Fruit fly (Drosophila melanogaster) Kc167 (cell line): ENCODE results near the gene SdhBL.

Experiments used
- Myc ChIP-seq: fragments of >200 bp; optimal IDR thresholded peaks from 2 replicates; lab custom pipeline; 2017; ENCODE audit warnings: missing external identifiers
- Sin3A ChIP-seq: fragments of >200 bp; optimal IDR thresholded peaks from 2 replicates; lab custom pipeline; 2018; ENCODE audit warnings: missing external identifiers
- h ChIP-seq: fragments of >200 bp; optimal IDR thresholded peaks from 3 replicates; lab custom pipeline; 2018; ENCODE audit warnings: missing external identifiers
- insv ChIP-seq: fragments of >200 bp; optimal IDR thresholded peaks from 3 replicates; lab custom pipeline; 2018; ENCODE audit warnings: missing external identifiers
- psq ChIP-seq: fragments of >200 bp; optimal IDR thresholded peaks from 2 replicates; lab custom pipeline; 2017; ENCODE audit warnings: missing external identifiers
- ttk ChIP-seq: sonication (Bioruptor generic); optimal IDR thresholded peaks from 2 replicates; lab custom pipeline; 2017; ENCODE audit warnings: missing external identifiers

The SdhBL gene

dm6 chrX:18894146-18894545 is at the start of gene SdhBL:
Gene SdhBL (plus strand): TSS chrX:18894446.
- no peak for TF ChIP-seq Sin3A (lab: Kevin White, UChicago)
- no peak for TF ChIP-seq h (lab: Kevin White, UChicago)
- no peak for TF ChIP-seq ttk
- no peak for TF ChIP-seq psq (lab: Kevin White, UChicago)
- no peak for TF ChIP-seq Myc
- TF ChIP-seq insv (lab: Kevin White, UChicago): no peak

DNA sequence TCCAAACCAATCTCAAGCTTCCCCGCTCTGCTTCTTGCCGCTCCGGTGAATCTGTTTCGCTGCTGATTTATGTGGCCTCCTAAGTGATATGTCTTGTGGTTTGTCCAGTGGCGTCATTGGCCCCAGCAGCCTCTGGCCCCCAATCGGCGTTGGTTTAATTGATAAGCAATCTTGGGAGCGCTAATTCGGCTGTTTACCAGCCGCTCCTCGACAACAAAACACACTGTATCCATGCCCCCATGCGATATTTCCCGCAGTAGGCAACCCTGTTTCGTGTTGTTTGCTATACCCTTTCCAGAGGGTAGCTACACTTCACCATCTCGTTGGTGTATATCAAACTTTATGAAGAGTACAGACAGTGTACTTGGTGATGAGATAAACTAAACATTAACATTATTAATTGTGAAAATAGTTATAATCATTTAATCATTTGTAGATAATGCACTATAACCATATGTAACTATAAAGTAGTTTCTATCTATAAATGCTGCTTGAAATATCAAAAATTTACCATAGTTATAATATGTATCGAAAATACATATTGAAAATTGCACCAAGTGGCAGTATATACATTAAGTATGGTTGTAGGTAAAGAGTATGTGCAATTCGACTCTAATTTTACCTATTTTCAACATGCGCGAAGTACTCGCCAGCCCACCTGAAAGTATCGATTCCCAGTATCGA is 45.8 kb upstream of the SdhBL start, which contains the start of gene shop:
Gene shop (minus strand): TSS at position 229 of the 684 bp plus-strand sequence.
- TF ChIP-seq Myc (no peak), ttk (no peak), h (lab: Kevin White, UChicago) (no peak), insv (lab: Kevin White, UChicago) (no peak), Sin3A (lab: Kevin White, UChicago) (no peak)

- no peak for TF ChIP-seq psq (lab: Kevin White, UChicago)
- TF ChIP-seq h (lab: Kevin White, UChicago): no peak
These were observed 45.3 kb upstream of the SdhBL start for dm6 chrX:18849022-18849368.

DNA sequence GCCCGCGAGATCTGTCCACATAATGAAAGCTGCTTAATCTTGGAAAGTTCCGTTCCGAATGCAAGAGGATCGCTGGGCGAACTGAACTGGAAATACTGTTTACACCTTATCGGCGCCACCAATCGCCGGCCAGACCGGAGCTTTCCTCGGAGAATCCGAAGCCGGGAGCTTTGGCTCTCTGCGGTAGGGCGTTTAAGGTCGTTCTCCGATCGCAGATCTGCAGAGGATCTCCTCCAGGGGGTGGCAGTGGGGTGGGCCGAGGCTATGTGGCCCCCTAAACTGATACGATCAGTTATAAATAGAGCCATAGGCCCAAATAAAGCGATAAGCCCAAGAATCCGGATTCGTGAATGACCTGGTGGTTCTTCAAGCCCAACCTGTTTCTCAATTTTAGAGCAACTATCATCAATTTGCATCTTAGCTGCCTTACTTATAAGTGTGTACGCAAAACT is 36.9 kb upstream of the SdhBL start, which contains the start of gene CG7322:
Gene CG7322 (minus strand): TSS at position 402 of the 452 bp plus-strand sequence.
- no peak for TF ChIP-seq Myc
- no peak for TF ChIP-seq h (lab: Kevin White, UChicago)
- no peak for TF ChIP-seq insv (lab: Kevin White, UChicago)
- TF ChIP-seq ttk: no peak
- TF ChIP-seq Sin3A (lab: Kevin White, UChicago): no peak
- TF ChIP-seq psq (lab: Kevin White, UChicago): no peak

- TF ChIP-seq psq (lab: Kevin White, UChicago) (no peak), ttk (no peak), Myc (no peak), h (lab: Kevin White, UChicago) (no peak), insv (lab: Kevin White, UChicago) (no peak), Sin3A (lab: Kevin White, UChicago) (no peak)
These were observed 36.3 kb upstream of the SdhBL start, which contains the start of gene Usp39 for dm6 chrX:18857916-18858315. Gene Usp39 (plus strand): TSS chrX:18858203.

DNA sequence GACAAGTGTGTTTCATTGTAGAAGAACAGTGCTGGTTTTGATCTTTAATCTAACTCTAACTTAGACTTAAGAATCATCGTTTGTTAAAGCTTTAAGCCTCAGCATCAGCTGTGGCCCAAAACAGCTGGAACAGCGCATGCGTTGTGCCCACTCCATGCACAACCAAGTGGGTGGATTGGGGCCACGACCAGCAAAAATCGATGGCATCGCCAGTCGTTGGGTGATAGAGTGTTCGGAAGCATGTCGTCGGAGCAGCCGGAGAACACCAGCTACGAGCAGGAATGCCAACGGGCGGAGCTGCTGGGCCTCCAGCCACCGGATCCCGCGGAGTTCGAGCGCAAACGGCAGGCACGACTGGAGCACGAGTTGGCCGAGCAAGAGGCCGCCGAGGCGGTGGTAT is 34.2 kb upstream of the SdhBL start, which contains the start of gene CG32544:
Gene CG32544 (plus strand): TSS at position 211 of the 400 bp plus-strand sequence.
- TF ChIP-seq h (lab: Kevin White, UChicago): no peak
- no peak for TF ChIP-seq Sin3A (lab: Kevin White, UChicago)
- no peak for TF ChIP-seq ttk
- TF ChIP-seq psq (lab: Kevin White, UChicago): no peak
- TF ChIP-seq insv (lab: Kevin White, UChicago): no peak
- TF ChIP-seq Myc: no peak

dm6 chrX:18863748-18864482 is 30.3 kb upstream of the SdhBL start, which contains the start of the genes CG7326 and Dora:
Gene CG7326 (minus strand): TSS chrX:18863776.
Gene Dora (plus strand): TSS chrX:18863950.
- TF ChIP-seq h (lab: Kevin White, UChicago) (no peak), insv (lab: Kevin White, UChicago) (no peak), psq (lab: Kevin White, UChicago) (peak; percentile 82), Myc (no peak), ttk (no peak), Sin3A (lab: Kevin White, UChicago) (no peak)

DNA sequence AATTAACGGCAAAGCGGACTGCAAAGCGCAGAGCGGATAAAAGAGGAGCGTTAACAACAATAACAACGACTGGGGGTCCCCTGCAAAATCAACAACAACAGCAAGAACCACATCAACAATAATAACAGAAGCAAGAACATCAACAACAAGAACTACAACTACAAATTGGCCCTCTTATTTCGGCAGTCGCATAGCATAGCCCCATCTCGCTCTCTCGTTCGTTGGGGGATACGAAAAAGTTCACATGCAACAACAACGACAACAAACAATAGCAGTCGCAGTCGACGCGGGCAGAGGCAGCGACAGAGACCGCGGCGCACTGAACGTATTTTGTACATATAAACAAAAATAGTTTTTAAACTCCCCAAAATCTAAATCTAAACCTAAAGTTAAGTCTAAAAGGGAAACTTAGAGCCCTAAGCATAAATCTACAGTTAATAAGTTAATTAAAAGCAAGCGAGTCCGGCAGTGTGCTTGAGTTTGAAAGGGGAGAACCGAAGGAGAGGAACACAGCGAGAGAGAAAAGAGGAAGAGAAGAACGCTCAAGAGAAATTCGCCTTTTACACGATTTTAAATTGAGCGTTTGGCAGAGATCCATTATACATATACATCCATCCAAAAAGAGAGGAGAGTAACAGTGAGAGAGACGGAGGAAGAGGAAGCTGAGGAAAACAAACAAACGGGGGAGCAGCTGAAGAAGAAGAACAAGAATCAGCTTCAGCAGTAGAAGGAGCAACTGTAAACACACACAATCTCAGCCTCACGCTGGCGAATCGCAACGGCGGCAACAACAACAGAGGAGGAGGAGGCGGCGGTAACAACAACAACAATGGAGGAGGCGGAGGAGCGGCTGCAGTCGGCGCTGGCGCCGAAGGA is 29.5 kb upstream of the SdhBL start:
- TF ChIP-seq insv (lab: Kevin White, UChicago): no peak
- TF ChIP-seq Myc: no peak
- no peak for TF ChIP-seq Sin3A (lab: Kevin White, UChicago)

DNA sequence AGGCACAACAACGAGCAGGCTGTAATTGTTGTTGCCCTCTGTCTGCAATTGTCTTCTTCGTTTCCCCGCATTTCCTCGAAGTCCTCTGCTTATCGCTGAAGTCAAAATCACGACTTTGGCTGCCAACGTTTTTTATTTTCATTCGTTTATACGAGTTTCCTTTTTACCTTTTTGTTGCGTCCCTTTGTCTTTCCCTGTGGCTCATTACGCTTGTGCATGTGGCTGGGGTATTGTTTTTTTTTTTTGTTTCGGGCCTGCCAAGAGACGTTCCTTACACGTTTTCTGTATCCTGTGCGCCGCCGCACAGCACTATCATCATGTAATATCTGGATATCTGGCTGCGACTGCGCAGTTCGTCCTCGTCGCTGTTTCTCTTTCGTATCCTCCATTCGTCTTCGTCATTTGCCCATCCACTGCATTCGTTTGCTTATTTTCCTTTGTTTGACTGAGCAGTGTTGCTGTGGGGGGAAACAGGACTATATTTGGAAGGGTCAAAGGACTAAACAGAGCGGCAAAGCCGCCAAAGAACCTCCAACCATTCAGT is 27.9 kb upstream of the SdhBL start:
- TF ChIP-seq ttk (no peak), Myc (no peak), psq (lab: Kevin White, UChicago) (no peak), insv (lab: Kevin White, UChicago) (no peak), h (lab: Kevin White, UChicago) (no peak), Sin3A (lab: Kevin White, UChicago) (no peak)

- TF ChIP-seq insv (lab: Kevin White, UChicago) (no peak), Myc (no peak), Sin3A (lab: Kevin White, UChicago) (no peak), h (lab: Kevin White, UChicago) (no peak), ttk (no peak)
These were observed 26.1 kb upstream of the SdhBL start for dm6 chrX:18868142-18868541.

DNA sequence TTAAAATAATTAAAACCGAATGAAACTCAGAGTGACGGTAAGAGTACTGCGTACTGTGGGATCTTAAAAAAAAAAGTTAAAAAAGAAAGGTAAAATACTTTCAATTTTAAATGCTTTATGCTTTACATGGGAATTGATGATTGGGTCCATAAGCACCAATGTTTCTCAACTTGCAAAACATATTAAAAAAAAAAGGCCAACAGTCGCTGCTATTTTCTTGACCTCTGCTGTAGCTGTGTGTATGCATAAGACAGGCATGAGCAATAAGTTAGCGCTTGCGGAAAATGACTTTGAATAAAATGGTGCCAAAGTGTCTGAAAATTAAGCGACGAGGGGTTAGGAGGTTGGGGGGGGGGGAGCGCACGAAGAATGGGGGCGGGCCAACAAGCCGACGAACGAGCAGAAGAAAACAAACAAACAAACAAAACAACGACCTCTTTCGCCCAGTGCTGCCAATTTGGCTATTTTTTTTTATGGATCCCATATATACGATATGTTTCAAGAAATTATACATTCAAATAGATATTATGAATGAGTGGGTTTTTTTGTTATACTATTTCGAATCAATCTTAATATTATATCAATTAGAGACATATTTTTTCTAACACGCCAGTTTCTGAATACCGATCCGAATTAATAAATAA is 24.6 kb upstream of the SdhBL start:
- no peak for TF ChIP-seq psq (lab: Kevin White, UChicago)
- TF ChIP-seq Sin3A (lab: Kevin White, UChicago): no peak
- no peak for TF ChIP-seq insv (lab: Kevin White, UChicago)
- TF ChIP-seq ttk: no peak
- TF ChIP-seq h (lab: Kevin White, UChicago): no peak
- no peak for TF ChIP-seq Myc
